Worm (Caenorhabditis elegans): ENCODE results near the gene hrg-3.

DNA sequence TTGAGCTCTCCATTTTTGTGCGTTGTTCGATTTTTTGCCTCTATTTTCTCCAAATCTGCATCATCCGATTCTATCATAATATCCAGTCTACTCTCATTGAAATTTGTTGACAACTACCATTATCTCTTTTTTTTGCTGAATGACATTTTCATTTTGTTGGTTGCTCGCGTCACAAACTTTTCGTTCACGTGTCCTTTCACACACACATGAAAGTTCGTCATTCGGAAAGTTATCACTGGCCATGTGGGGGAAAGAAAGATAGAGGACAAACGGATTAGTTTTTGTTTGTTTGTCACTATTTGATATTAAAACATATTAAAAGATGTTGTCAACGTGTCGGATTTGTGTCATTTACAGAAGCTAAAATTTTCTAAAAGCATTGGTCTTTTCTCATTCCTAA is 38.7 kb downstream of the hrg-3 start:
- TF ChIP-seq zip-4 (GFP tag; optimal IDR thresholded peaks at IDR 0.05) (no peak), sptf-1 (tag; optimal IDR thresholded peaks at IDR 0.05) (no peak), lsy-2 (tag; optimal IDR thresholded peaks at IDR 0.05) (peak in 1 of 2 experiments; percentile 8), skn-1 (tag; optimal IDR thresholded peaks at IDR 0.05) (no peak), blmp-1 (tag; optimal IDR thresholded peaks at IDR 0.05) (no peak), swsn-7 (tag; optimal IDR thresholded peaks at IDR 0.05) (no peak), egl-13 (tag; optimal IDR thresholded peaks at IDR 0.05) (no peak), efl-3 (GFP tag; optimal IDR thresholded peaks at IDR 0.05) (no peak), lin-39 (tag; optimal IDR thresholded peaks at IDR 0.05) (no peak)

All from whole organism, L1 larva.